Worm (Caenorhabditis elegans) whole organism, young adult: ENCODE data around the gene F55A4.13.

ENCODE experiments used
- C17E4.6 ChIP-seq: fragments of 200-800 bp; sonication (Bioruptor generic); IDR thresholded peaks from 2 replicates; pipeline ENCODE4 v1.3.6; 2022; ENCODE audit warnings: missing genetic modification reagents, missing genetic modification characterization, missing compliant biosample characterization
- F52B5.7 ChIP-seq: sonication (generic microtip); optimal IDR thresholded peaks from 2 replicates; lab custom pipeline; 2016; ENCODE audit warnings: mild to moderate bottlenecking, missing genetic modification characterization, missing compliant biosample characterization
- attf-3 ChIP-seq: fragments of 200-800 bp; sonication (Bioruptor generic); conservative IDR thresholded peaks from 2 replicates; pipeline ENCODE4 v1.3.6; 2022; ENCODE audit warnings: missing genetic modification reagents, missing genetic modification characterization, missing compliant biosample characterization
- cebp-1 ChIP-seq, 2 experiments: fragments of 200-800 bp in 1 of 2; sonication (Bioruptor generic) in 1 of 2; sonication (generic microtip) in 1 of 2; IDR thresholded peaks in 1 of 2; optimal IDR thresholded peaks in 1 of 2; 2 replicates each; pipeline versions ENCODE4 v1.3.6 to Lab custom; 2017 to 2022; ENCODE audit warnings: missing compliant biosample characterization in 2 of 2, missing genetic modification characterization in 2 of 2, mild to moderate bottlenecking in 1 of 2, missing genetic modification reagents in 1 of 2, moderate library complexity in 1 of 2
- egrh-3 ChIP-seq: fragments of 200-800 bp; sonication (Bioruptor generic); IDR thresholded peaks from 2 replicates; pipeline ENCODE4 v1.3.6; 2022; ENCODE audit warnings: missing genetic modification reagents, missing genetic modification characterization, missing compliant biosample characterization
- hlh-26 ChIP-seq: fragments of 200-800 bp; sonication (Bioruptor generic); conservative IDR thresholded peaks from 2 replicates; pipeline ENCODE4 v1.3.6; 2022; ENCODE audit warnings: missing genetic modification reagents, missing genetic modification characterization, missing compliant biosample characterization
- lin-35 ChIP-seq, 3 experiments: fragments of 150-350 bp in 2 of 3; sonication (generic microtip) in 1 of 3; optimal IDR thresholded peaks; 2 replicates each; lab custom pipeline; 2014 to 2018; ENCODE audit warnings: missing biosample characterization in 3 of 3, missing genetic modification characterization in 3 of 3, missing genetic modification reagents in 3 of 3
- sea-2 ChIP-seq: fragments of 200-800 bp; sonication (Bioruptor generic); IDR thresholded peaks from 2 replicates; pipeline ENCODE4 v1.3.6; 2022; ENCODE audit warnings: missing genetic modification characterization, missing compliant biosample characterization
- snpc-1.1 ChIP-seq: sonication (generic microtip); optimal IDR thresholded peaks from 2 replicates; lab custom pipeline; 2017; ENCODE audit warnings: missing genetic modification characterization, mild to moderate bottlenecking, missing compliant biosample characterization, antibody characterized with exemption, moderate library complexity, missing genotype, missing genetic modification reagents; ENCODE audit not compliant: insufficient read depth
- unc-62 ChIP-seq: fragments of 150-350 bp; optimal IDR thresholded peaks from 2 replicates; lab custom pipeline; 2014; ENCODE audit warnings: missing biosample characterization, missing genetic modification reagents, missing genetic modification characterization

DNA sequence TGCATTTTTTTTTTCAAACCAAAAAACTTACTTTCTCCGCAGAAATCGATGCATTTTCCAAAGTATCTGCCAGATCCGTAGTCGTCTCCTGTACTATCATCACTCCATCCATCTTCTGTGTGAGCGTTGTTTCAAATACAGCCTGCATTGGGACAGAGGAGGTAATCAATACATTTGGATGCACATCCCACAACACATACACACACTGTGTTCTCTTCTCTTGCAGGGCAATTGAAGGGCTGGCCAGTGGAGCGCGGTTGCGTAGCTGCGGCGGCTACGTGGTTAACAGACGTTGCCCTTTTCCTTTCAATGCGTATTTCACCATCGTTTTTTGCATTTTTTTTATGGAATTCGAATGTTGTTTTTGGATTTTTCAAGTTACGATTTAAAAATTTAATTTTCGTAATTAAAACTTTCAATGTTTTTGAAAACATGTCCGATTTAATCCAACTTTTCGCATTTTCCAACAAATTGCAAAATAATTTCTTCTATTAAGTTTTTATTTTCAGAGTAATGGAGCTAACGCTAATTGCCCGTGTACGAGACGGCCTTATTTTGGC is 17.8 kb upstream of the F55A4.13 start, which contains the start of the genes stau-1 and sec-22:
- 0 out of 2 replicates have a peak, but pooled peaks have one; percentile 29 for TF ChIP-seq cebp-1 (GFP tag; IDR thresholded peaks at IDR 0.05; lab: Robert Waterston, UW)
- peak; percentile 52 for TF ChIP-seq cebp-1 (tag; optimal IDR thresholded peaks at IDR 0.05; lab: Kevin White, UChicago)
- no peak for TF ChIP-seq snpc-1.1
- TF ChIP-seq sea-2 (GFP tag; lab: Robert Waterston, UW): no peak
- no peak for TF ChIP-seq hlh-26 (GFP tag; lab: Robert Waterston, UW)
- TF ChIP-seq lin-35 (GFP tag; optimal IDR thresholded peaks at IDR 0.05; lab: Kevin White, UChicago): no peak
- TF ChIP-seq unc-62 (GFP tag; lab: Kevin White, UChicago): no peak
- TF ChIP-seq egrh-3 (GFP tag; lab: Robert Waterston, UW): no peak
- no peak for TF ChIP-seq C17E4.6 (GFP tag; lab: Robert Waterston, UW)
- TF ChIP-seq F52B5.7: no peak
- no peak for TF ChIP-seq attf-3 (GFP tag; lab: Robert Waterston, UW)
